Fruit fly (Drosophila melanogaster): ENCODE results near the gene pug.

DNA sequence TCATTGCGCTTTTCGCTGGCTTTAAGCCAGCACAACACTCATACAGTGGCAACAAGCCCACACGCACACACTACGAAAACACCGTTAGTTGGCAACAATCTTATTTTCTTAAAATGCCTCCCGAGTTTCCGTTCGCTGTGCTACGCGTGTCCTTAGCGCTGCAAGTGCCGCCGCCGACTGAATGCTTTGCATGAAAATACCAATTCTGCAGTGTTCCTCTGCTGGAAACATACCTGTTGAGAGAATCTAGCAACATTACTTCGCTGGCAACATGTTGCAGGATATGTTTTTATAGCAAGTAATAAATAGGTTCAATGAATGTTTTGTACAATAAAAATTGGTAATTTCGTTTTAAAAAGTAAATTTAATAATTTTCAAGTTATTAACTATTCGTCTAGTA lies 54.7 kb downstream of the pug start, which contains the start of gene TkR86C:
- no peak for TF ChIP-seq CG10669 (GFP tag; optimal IDR thresholded peaks at IDR 0.05)
- no peak for TF ChIP-seq Hr4 (GFP tag; optimal IDR thresholded peaks at IDR 0.05)
- TF ChIP-seq svp (GFP tag): no peak
- TF ChIP-seq dac (GFP tag; optimal IDR thresholded peaks at IDR 0.05): no peak
- no peak for TF ChIP-seq ss (GFP tag; optimal IDR thresholded peaks at IDR 0.05)
